Worm (Caenorhabditis elegans) whole organism, midembryonic: ENCODE results near the gene ndg-4.

Experiments
- T22C8.4 ChIP-seq: fragments of 200-800 bp; sonication (Bioruptor generic); IDR thresholded peaks from 2 replicates; pipeline ENCODE4 v1.3.6; 2022; ENCODE audit warnings: missing genetic modification characterization, missing compliant biosample characterization
- cog-1 ChIP-seq: sonication (generic microtip); optimal IDR thresholded peaks from 2 replicates; lab custom pipeline; 2016; ENCODE audit warnings: missing genetic modification characterization, missing compliant biosample characterization
- flt-1 ChIP-seq: fragments of 200-800 bp; sonication (Bioruptor generic); IDR thresholded peaks from 2 replicates; pipeline ENCODE4 v1.3.6; 2022; ENCODE audit warnings: missing genetic modification characterization, missing compliant biosample characterization
- klf-2 ChIP-seq: fragments of 200-800 bp; sonication (Bioruptor generic); conservative IDR thresholded peaks from 2 replicates; pipeline ENCODE4 v1.3.6; 2022; ENCODE audit warnings: missing genetic modification reagents, missing genetic modification characterization, missing compliant biosample characterization
- med-1 ChIP-seq: sonication (generic microtip); optimal IDR thresholded peaks from 2 replicates; lab custom pipeline; 2017; ENCODE audit warnings: missing genetic modification characterization, mild to moderate bottlenecking, missing compliant biosample characterization, antibody characterized with exemption, missing genetic modification reagents; ENCODE audit not compliant: insufficient read depth
- ref-1 ChIP-seq: fragments of 200-800 bp; sonication (Bioruptor generic); conservative IDR thresholded peaks from 2 replicates; pipeline ENCODE4 v1.3.6; 2022; ENCODE audit warnings: missing genetic modification reagents, missing genetic modification characterization, missing compliant biosample characterization
- tab-1 ChIP-seq: fragments of 200-800 bp; sonication (Bioruptor generic); IDR thresholded peaks from 2 replicates; pipeline ENCODE4 v1.3.6; 2022; ENCODE audit warnings: missing genetic modification characterization, missing compliant biosample characterization
- ztf-23 ChIP-seq: fragments of 200-800 bp; sonication (Bioruptor generic); IDR thresholded peaks from 2 replicates; pipeline ENCODE4 v1.3.6; 2022; ENCODE audit warnings: missing genetic modification reagents, missing genetic modification characterization, missing compliant biosample characterization
- ztf-29 ChIP-seq: fragments of 200-800 bp; sonication (Bioruptor generic); IDR thresholded peaks from 2 replicates; pipeline ENCODE4 v1.3.6; 2022; ENCODE audit warnings: missing genetic modification reagents, missing genetic modification characterization, missing compliant biosample characterization

ndg-4 gene

ce11 chrIII:4453301-4453700 lies 13.9 kb downstream of the ndg-4 start:
- TF ChIP-seq klf-2 (GFP tag; lab: Robert Waterston, UW) (no peak), ztf-23 (no peak), cog-1 (tag; lab: Kevin White, UChicago) (no peak), ref-1 (no peak), ztf-29 (GFP tag; lab: Robert Waterston, UW) (no peak), flt-1 (GFP tag; lab: Robert Waterston, UW) (no peak), tab-1 (GFP tag; lab: Robert Waterston, UW) (no peak), T22C8.4 (GFP tag; lab: Robert Waterston, UW) (no peak), med-1 (GFP tag; lab: Kevin White, UChicago) (no peak)

- no peak for TF ChIP-seq ref-1
- no peak for TF ChIP-seq med-1 (GFP tag; lab: Kevin White, UChicago)
- no peak for TF ChIP-seq T22C8.4 (GFP tag; lab: Robert Waterston, UW)
These were observed 14.4 kb downstream of the ndg-4 start for ce11 chrIII:4452749-4453148.

- 0 out of 2 replicates have a peak, but pooled peaks have one; percentile 5 for TF ChIP-seq ztf-23
- no peak for TF ChIP-seq ztf-29 (GFP tag; lab: Robert Waterston, UW)
- TF ChIP-seq tab-1 (GFP tag; lab: Robert Waterston, UW): peak; percentile 49; the same call in 1 of the 2 replicates
- 0 out of 2 replicates have a peak, but pooled peaks have one; percentile 13 for TF ChIP-seq flt-1 (GFP tag; lab: Robert Waterston, UW)
- TF ChIP-seq med-1 (GFP tag; lab: Kevin White, UChicago): no peak
- TF ChIP-seq ref-1: no peak
- TF ChIP-seq cog-1 (tag; lab: Kevin White, UChicago): no peak
These were observed 16.3 kb downstream of the ndg-4 start for ce11 chrIII:4450773-4451423.

ce11 chrIII:4449893-4450579 lies 17.1 kb downstream of the ndg-4 start, which contains the start of gene ceh-43:
Gene ceh-43 (minus strand): TSS chrIII:4449943.
- TF ChIP-seq ref-1: no peak
- no peak for TF ChIP-seq T22C8.4 (GFP tag; lab: Robert Waterston, UW)
- TF ChIP-seq flt-1 (GFP tag; lab: Robert Waterston, UW): no peak
- TF ChIP-seq ztf-23: no peak
- TF ChIP-seq cog-1 (tag; lab: Kevin White, UChicago): no peak
- TF ChIP-seq ztf-29 (GFP tag; lab: Robert Waterston, UW): no peak
- no peak for TF ChIP-seq med-1 (GFP tag; lab: Kevin White, UChicago)
- TF ChIP-seq tab-1 (GFP tag; lab: Robert Waterston, UW): no peak
- TF ChIP-seq klf-2 (GFP tag; lab: Robert Waterston, UW): no peak

ce11 chrIII:4449357-4449756 lies 17.8 kb downstream of the ndg-4 start:
- TF ChIP-seq klf-2 (GFP tag; lab: Robert Waterston, UW) (no peak), flt-1 (GFP tag; lab: Robert Waterston, UW) (no peak), tab-1 (GFP tag; lab: Robert Waterston, UW) (no peak), ztf-23 (no peak), cog-1 (tag; lab: Kevin White, UChicago) (no peak), ref-1 (no peak), med-1 (GFP tag; lab: Kevin White, UChicago) (no peak), T22C8.4 (GFP tag; lab: Robert Waterston, UW) (no peak), ztf-29 (GFP tag; lab: Robert Waterston, UW) (no peak)

- TF ChIP-seq ztf-23 (no peak), cog-1 (tag; lab: Kevin White, UChicago) (no peak), klf-2 (GFP tag; lab: Robert Waterston, UW) (no peak), flt-1 (GFP tag; lab: Robert Waterston, UW) (no peak), ztf-29 (GFP tag; lab: Robert Waterston, UW) (no peak), T22C8.4 (GFP tag; lab: Robert Waterston, UW) (no peak), ref-1 (no peak), med-1 (GFP tag; lab: Kevin White, UChicago) (no peak), tab-1 (GFP tag; lab: Robert Waterston, UW) (no peak)
These were observed 19.1 kb downstream of the ndg-4 start for ce11 chrIII:4448029-4448428.

ce11 chrIII:4444492-4444891 lies 22.7 kb downstream of the ndg-4 start:
- TF ChIP-seq cog-1 (tag; lab: Kevin White, UChicago) (no peak), ref-1 (no peak), tab-1 (GFP tag; lab: Robert Waterston, UW) (no peak), flt-1 (GFP tag; lab: Robert Waterston, UW) (no peak), T22C8.4 (GFP tag; lab: Robert Waterston, UW) (no peak), ztf-23 (no peak), ztf-29 (GFP tag; lab: Robert Waterston, UW) (no peak), med-1 (GFP tag; lab: Kevin White, UChicago) (no peak), klf-2 (GFP tag; lab: Robert Waterston, UW) (no peak)

ce11 chrIII:4441781-4442180 lies 25.4 kb downstream of the ndg-4 start, which contains the start of gene nex-3:
Gene nex-3 (plus strand): TSS chrIII:4442081.
- TF ChIP-seq med-1 (GFP tag; lab: Kevin White, UChicago): no peak
- no peak for TF ChIP-seq ztf-29 (GFP tag; lab: Robert Waterston, UW)
- TF ChIP-seq tab-1 (GFP tag; lab: Robert Waterston, UW): no peak

ce11 chrIII:4439493-4439983 lies 27.6 kb downstream of the ndg-4 start, which contains the start of gene C28A5.2:
Gene C28A5.2 (minus strand): TSS chrIII:4439543.
- TF ChIP-seq ztf-23 (no peak), ztf-29 (GFP tag; lab: Robert Waterston, UW) (no peak), T22C8.4 (GFP tag; lab: Robert Waterston, UW) (no peak), tab-1 (GFP tag; lab: Robert Waterston, UW) (no peak), klf-2 (GFP tag; lab: Robert Waterston, UW) (no peak), cog-1 (tag; lab: Kevin White, UChicago) (no peak), flt-1 (GFP tag; lab: Robert Waterston, UW) (no peak), med-1 (GFP tag; lab: Kevin White, UChicago) (no peak), ref-1 (no peak)
